Fruit fly (Drosophila melanogaster): ENCODE measurements around the gene CG5011.

Gene CG5011

DNA sequence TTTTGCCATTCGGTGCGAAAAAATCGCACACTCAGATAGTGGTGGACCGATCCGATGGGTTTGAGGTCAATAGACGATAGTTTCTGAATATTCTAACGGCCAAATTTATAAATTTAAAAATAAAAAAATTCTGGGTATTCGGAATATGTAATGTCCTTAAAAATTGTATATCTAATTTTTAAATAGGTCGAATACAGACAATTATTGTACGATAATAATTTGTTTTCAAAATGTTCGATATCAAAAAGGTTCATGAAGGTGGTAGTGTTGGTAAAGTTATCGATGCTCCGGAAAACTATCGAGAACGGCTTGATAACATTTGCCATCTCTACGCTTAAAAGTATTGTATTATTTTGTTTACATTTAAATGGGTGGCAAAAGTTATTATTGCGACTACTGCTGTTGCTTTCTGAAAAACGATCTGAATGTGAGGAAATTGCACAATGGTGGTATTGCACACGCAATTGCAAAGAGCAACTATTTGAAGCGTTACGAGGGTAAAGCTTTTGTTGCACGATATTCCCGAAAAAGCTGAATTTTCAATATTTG is 30.5 kb upstream of the CG5011 start, which contains the start of the genes CG31922 and Plap (continued):
- TF ChIP-seq CG4424 (GFP tag; optimal IDR thresholded peaks at IDR 0.05) (peak; percentile 77), al (GFP tag; IDR thresholded peaks at IDR 0.05) (peak; percentile 65), CG16815 (GFP tag; optimal IDR thresholded peaks at IDR 0.05) (peak; percentile 48), Sry-δ (GFP tag; optimal IDR thresholded peaks at IDR 0.05) (peak; percentile 96), fd3F (GFP tag; optimal IDR thresholded peaks at IDR 0.05) (peak; percentile 57), CG17802 (tag; optimal IDR thresholded peaks at IDR 0.05) (no peak), fd96Cb (tag; optimal IDR thresholded peaks at IDR 0.05) (peak; percentile 32), hkb (optimal IDR thresholded peaks at IDR 0.05) (no peak), hkb (GFP tag; IDR thresholded peaks at IDR 0.05) (peak; percentile 59; the same call in 1 of the 2 replicates), CG32772 (GFP tag; IDR thresholded peaks at IDR 0.05) (no peak), crol (GFP tag; IDR thresholded peaks at IDR 0.05) (no peak), Six4 (GFP tag; optimal IDR thresholded peaks at IDR 0.05) (peak; percentile 41), CHES-1-like (GFP tag; optimal IDR thresholded peaks at IDR 0.05) (peak; percentile 56), Nf-YB (GFP tag; optimal IDR thresholded peaks at IDR 0.05) (peak; percentile 29), CG2712 (tag; optimal IDR thresholded peaks at IDR 0.05) (peak; percentile 78), CG31388 (GFP tag; optimal IDR thresholded peaks at IDR 0.05) (no peak), mam (GFP tag; optimal IDR thresholded peaks at IDR 0.05) (peak; percentile 76), tup (GFP tag; optimal IDR thresholded peaks at IDR 0.05) (no peak), Atf3 (GFP tag; optimal IDR thresholded peaks at IDR 0.05) (peak; percentile 54), tll (GFP tag; optimal IDR thresholded peaks at IDR 0.05) (peak in 1 of 2 experiments; percentile 8), CG2129 (GFP tag; IDR thresholded peaks at IDR 0.05; ENCODE audit: partially characterized antibody) (peak; percentile 91), CG12104 (GFP tag; optimal IDR thresholded peaks at IDR 0.05) (peak; percentile 56), CG7786 (GFP tag; optimal IDR thresholded peaks at IDR 0.05) (peak; percentile 67), kni (GFP tag; optimal IDR thresholded peaks at IDR 0.05) (peak; percentile 14), CG6689 (GFP tag; IDR thresholded peaks at IDR 0.05) (0 out of 2 replicates have a peak, but pooled peaks have one; percentile 37), Nf-YC (tag; optimal IDR thresholded peaks at IDR 0.05) (peak; percentile 72), CG6272 (GFP tag; IDR thresholded peaks at IDR 0.05) (peak; percentile 70), dysf (GFP tag; IDR thresholded peaks at IDR 0.05) (peak; percentile 62; the same call in 1 of the 3 replicates), CG18619 (GFP tag; optimal IDR thresholded peaks at IDR 0.05) (peak; percentile 66), chinmo (GFP tag; IDR thresholded peaks at IDR 0.05; ENCODE audit: partially characterized antibody) (peak; percentile 75; the same call in 2 of the 4 replicates), CG8944 (GFP tag; optimal IDR thresholded peaks at IDR 0.05) (peak; percentile 42), CG17361 (GFP tag; IDR thresholded peaks at IDR 0.05) (peak; percentile 77), Rfx (GFP tag; IDR thresholded peaks at IDR 0.05) (peak; percentile 82), dpn (GFP tag; optimal IDR thresholded peaks at IDR 0.05) (peak; percentile 71 to 79), CG1602 (GFP tag; optimal IDR thresholded peaks at IDR 0.05) (peak; percentile 62), cas (GFP tag; IDR thresholded peaks at IDR 0.05) (no peak), ase (GFP tag; IDR thresholded peaks at IDR 0.05) (no peak), CG1792 (GFP tag; optimal IDR thresholded peaks at IDR 0.05) (peak; percentile 39), Awh (GFP tag; IDR thresholded peaks at IDR 0.05) (peak; percentile 42; the same call in 1 of the 2 replicates), YL-1 (GFP tag; optimal IDR thresholded peaks at IDR 0.05) (peak; percentile 74), Ets65A (GFP tag) (peak; percentile 95), CG7928 (GFP tag; optimal IDR thresholded peaks at IDR 0.05) (peak; percentile 39), Doc3 (GFP tag; IDR thresholded peaks at IDR 0.05; ENCODE audit: partially characterized antibody) (peak; percentile 94), CG11085 (GFP tag; IDR thresholded peaks at IDR 0.05) (0 out of 2 replicates have a peak, but pooled peaks have one; percentile 17), CG15514 (GFP tag; optimal IDR thresholded peaks at IDR 0.05) (peak; percentile 83), ssp (GFP tag; IDR thresholded peaks at IDR 0.05) (peak; percentile 62), Mes4 (GFP tag; optimal IDR thresholded peaks at IDR 0.05) (no peak), yki (optimal IDR thresholded peaks at IDR 0.05) (no peak), klu (GFP tag; IDR thresholded peaks at IDR 0.05) (peak; percentile 52), CG14014 (GFP tag; IDR thresholded peaks at IDR 0.05) (0 out of 2 replicates have a peak, but pooled peaks have one; percentile 30), Xrp1 (GFP tag; IDR thresholded peaks at IDR 0.05) (peak; percentile 72)

Data from whole organism, embryonic.